Worm (Caenorhabditis elegans) whole organism, L1 larva: ENCODE measurements around the gene frpr-19.

Source experiments
- Y116A8C.19 ChIP-seq: sonication (generic microtip); optimal IDR thresholded peaks from 2 replicates; lab custom pipeline; 2016; ENCODE audit warnings: missing compliant biosample characterization, missing genetic modification characterization, borderline replicate concordance
- ceh-63 ChIP-seq: fragments of 200-800 bp; sonication (Bioruptor generic); optimal IDR thresholded peaks from 2 replicates; lab custom pipeline; 2018; ENCODE audit warnings: mild to moderate bottlenecking, missing genetic modification characterization, missing compliant biosample characterization
- ceh-8 ChIP-seq: fragments of 200-800 bp; sonication (Bioruptor generic); optimal IDR thresholded peaks from 2 replicates; lab custom pipeline; 2018; ENCODE audit warnings: mild to moderate bottlenecking, missing genetic modification characterization, moderate library complexity, missing compliant biosample characterization
- dsc-1 ChIP-seq: sonication (generic microtip); optimal IDR thresholded peaks from 2 replicates; lab custom pipeline; 2016; ENCODE audit warnings: mild to moderate bottlenecking, missing genetic modification characterization, missing compliant biosample characterization
- efl-1 ChIP-seq, 4 experiments: fragments of 150-350 bp; optimal IDR thresholded peaks in 3 of 4; peaks in 1 of 4; 1 replicate in 1 of 4; 2 replicates in 3 of 4; lab custom pipeline; 2014; ENCODE audit warnings: missing biosample characterization in 2 of 4, missing genetic modification characterization in 2 of 4, missing genetic modification reagents in 2 of 4
- elt-3 ChIP-seq, 6 experiments: fragments of 150-350 bp in 1 of 6; sonication (generic microtip); optimal IDR thresholded peaks; 2 replicates each; lab custom pipeline; 2017 to 2018; ENCODE audit warnings: missing biosample characterization in 6 of 6, missing genetic modification characterization in 6 of 6, inconsistent platforms in 1 of 6
- ets-5 ChIP-seq: fragments of 200-800 bp; sonication (Bioruptor generic); IDR thresholded peaks from 2 replicates; pipeline ENCODE4 v1.3.6; 2022; ENCODE audit warnings: missing genetic modification characterization, missing compliant biosample characterization
- fkh-10 ChIP-seq: sonication (generic microtip); optimal IDR thresholded peaks from 2 replicates; lab custom pipeline; 2017; ENCODE audit warnings: missing biosample characterization, missing genetic modification reagents, missing genetic modification characterization
- fkh-4 ChIP-seq: sonication (generic microtip); optimal IDR thresholded peaks from 2 replicates; lab custom pipeline; 2016; ENCODE audit warnings: missing compliant biosample characterization, missing genetic modification characterization, borderline replicate concordance
- fos-1 ChIP-seq: fragments of 150-350 bp; optimal IDR thresholded peaks from 2 replicates; lab custom pipeline; 2014; ENCODE audit warnings: missing biosample characterization, missing genetic modification characterization
- hlh-17 ChIP-seq: fragments of 200-800 bp; sonication (Bioruptor generic); optimal IDR thresholded peaks from 2 replicates; lab custom pipeline; 2018; ENCODE audit warnings: missing genetic modification characterization, mild to moderate bottlenecking, missing compliant biosample characterization, moderate library complexity, borderline replicate concordance
- hlh-4 ChIP-seq: sonication (generic microtip); optimal IDR thresholded peaks from 2 replicates; lab custom pipeline; 2016; ENCODE audit warnings: mild to moderate bottlenecking, missing genetic modification characterization, missing compliant biosample characterization
- hpl-2 ChIP-seq: fragments of 150-350 bp; optimal IDR thresholded peaks from 2 replicates; lab custom pipeline; 2014; ENCODE audit warnings: missing biosample characterization, missing genetic modification reagents, missing genetic modification characterization
- irx-1 ChIP-seq: sonication (generic microtip); optimal IDR thresholded peaks from 2 replicates; lab custom pipeline; 2016; ENCODE audit warnings: missing genetic modification characterization, missing compliant biosample characterization
- isw-1 ChIP-seq: fragments of 200-800 bp; sonication (Bioruptor generic); IDR thresholded peaks from 2 replicates; pipeline ENCODE4 v1.3.6; 2022; ENCODE audit warnings: missing genetic modification characterization, missing compliant biosample characterization
- lin-13 ChIP-seq: fragments of 150-350 bp; optimal IDR thresholded peaks from 2 replicates; lab custom pipeline; 2014; ENCODE audit warnings: missing biosample characterization, missing genetic modification reagents, missing genetic modification characterization
- lin-14 ChIP-seq: fragments of 200-800 bp; sonication (Bioruptor generic); optimal IDR thresholded peaks from 2 replicates; lab custom pipeline; 2018; ENCODE audit warnings: mild to moderate bottlenecking, missing genetic modification characterization, moderate library complexity, missing compliant biosample characterization
- mab-9 ChIP-seq: fragments of 200-800 bp; sonication (Bioruptor generic); IDR thresholded peaks from 2 replicates; pipeline ENCODE4 v1.3.6; 2022; ENCODE audit warnings: missing genetic modification reagents, missing genetic modification characterization, missing compliant biosample characterization
- mdl-1 ChIP-seq, 2 experiments: fragments of 150-350 bp; optimal IDR thresholded peaks; 2 replicates each; lab custom pipeline; 2014 to 2017; ENCODE audit warnings: missing biosample characterization in 2 of 2, missing genetic modification characterization in 2 of 2, inconsistent platforms in 1 of 2
- mef-2 ChIP-seq: fragments of 150-350 bp; optimal IDR thresholded peaks from 2 replicates; lab custom pipeline; 2014; ENCODE audit warnings: missing biosample characterization, missing genetic modification characterization
- nhr-11 ChIP-seq: fragments of 150-350 bp; optimal IDR thresholded peaks from 2 replicates; lab custom pipeline; 2014; ENCODE audit warnings: missing biosample characterization, missing genetic modification characterization
- nhr-47 ChIP-seq: sonication (generic microtip); optimal IDR thresholded peaks from 2 replicates; lab custom pipeline; 2016; ENCODE audit warnings: mild to moderate bottlenecking, missing genetic modification characterization, moderate library complexity, missing compliant biosample characterization
- nhr-71 ChIP-seq: sonication (generic microtip); optimal IDR thresholded peaks from 2 replicates; lab custom pipeline; 2016; ENCODE audit warnings: mild to moderate bottlenecking, missing genetic modification characterization, moderate library complexity, missing compliant biosample characterization
- nhr-77 ChIP-seq: fragments of 150-350 bp; optimal IDR thresholded peaks from 2 replicates; lab custom pipeline; 2014; ENCODE audit warnings: missing biosample characterization, missing genetic modification characterization
- nhr-84 ChIP-seq: sonication (generic microtip); optimal IDR thresholded peaks from 2 replicates; lab custom pipeline; 2017; ENCODE audit warnings: missing biosample characterization, missing genetic modification characterization
- pag-3 ChIP-seq: sonication (generic microtip); optimal IDR thresholded peaks from 2 replicates; lab custom pipeline; 2017; ENCODE audit warnings: missing genetic modification characterization, mild to moderate bottlenecking, missing compliant biosample characterization, antibody characterized with exemption, borderline replicate concordance; ENCODE audit not compliant: insufficient read depth
- pqm-1 ChIP-seq: sonication (generic microtip); optimal IDR thresholded peaks from 3 replicates; lab custom pipeline; 2017; ENCODE audit warnings: missing biosample characterization, missing genetic modification characterization
- rnt-1 ChIP-seq: sonication (generic microtip); optimal IDR thresholded peaks from 2 replicates; lab custom pipeline; 2016; ENCODE audit warnings: mild to moderate bottlenecking, missing genetic modification characterization, moderate library complexity, missing compliant biosample characterization
- snpc-4 ChIP-seq: fragments of 150-350 bp; optimal IDR thresholded peaks from 2 replicates; lab custom pipeline; 2014; ENCODE audit warnings: missing biosample characterization, missing genetic modification characterization
- tlp-1 ChIP-seq: fragments of 150-350 bp; optimal IDR thresholded peaks from 2 replicates; lab custom pipeline; 2014; ENCODE audit warnings: missing biosample characterization, missing genetic modification characterization
- unc-30 ChIP-seq: sonication (generic microtip); optimal IDR thresholded peaks from 2 replicates; lab custom pipeline; 2017; ENCODE audit warnings: missing biosample characterization, missing genetic modification characterization
- zip-4 ChIP-seq: fragments of 200-800 bp; sonication (Bioruptor generic); optimal IDR thresholded peaks from 2 replicates; lab custom pipeline; 2018; ENCODE audit warnings: mild to moderate bottlenecking, missing genetic modification characterization, moderate library complexity, missing compliant biosample characterization
- ztf-11 ChIP-seq, 2 experiments: sonication (generic microtip); optimal IDR thresholded peaks; 2 replicates each; lab custom pipeline; 2016 to 2017; ENCODE audit warnings: missing genetic modification characterization in 2 of 2, missing biosample characterization in 1 of 2, missing compliant biosample characterization in 1 of 2
- ztf-4 ChIP-seq: fragments of 150-350 bp; optimal IDR thresholded peaks from 2 replicates; lab custom pipeline; 2014; ENCODE audit warnings: missing biosample characterization, missing genetic modification characterization

Gene frpr-19

ce11 chrIV:1758595-1758994 is 22.9 kb downstream of the frpr-19 start (continued):
- TF ChIP-seq tlp-1 (tag; lab: Kevin White, UChicago) (no peak), ceh-63 (GFP tag; lab: Kevin White, UChicago) (no peak), nhr-84 (tag; lab: Kevin White, UChicago) (no peak), hpl-2 (GFP tag; lab: Kevin White, UChicago) (no peak), nhr-77 (no peak), ets-5 (GFP tag; lab: Robert Waterston, UW) (no peak), ztf-4 (tag; lab: Kevin White, UChicago) (peak; percentile 16), nhr-71 (tag; lab: Kevin White, UChicago) (peak; percentile 63)
- TF ChIP-seq, all 84 proteins: peak for 9

- TF ChIP-seq pqm-1 (tag; lab: Kevin White, UChicago) (no peak), hlh-4 (tag; lab: Kevin White, UChicago) (no peak), ztf-4 (tag; lab: Kevin White, UChicago) (no peak), mab-9 (GFP tag; lab: Robert Waterston, UW) (no peak), fkh-4 (tag; lab: Kevin White, UChicago) (no peak), tlp-1 (tag; lab: Kevin White, UChicago) (no peak), nhr-47 (tag; lab: Kevin White, UChicago) (no peak), fkh-10 (GFP tag; lab: Kevin White, UChicago) (no peak), fos-1 (tag; lab: Kevin White, UChicago) (no peak), hlh-17 (no peak), unc-30 (no peak), ztf-11 (tag; optimal IDR thresholded peaks at IDR 0.05; lab: Kevin White, UChicago) (no peak), elt-3 (tag; optimal IDR thresholded peaks at IDR 0.05; lab: Kevin White, UChicago) (no peak), lin-13 (no peak), Y116A8C.19 (no peak), mdl-1 (tag; optimal IDR thresholded peaks at IDR 0.05; lab: Kevin White, UChicago) (no peak), dsc-1 (tag; lab: Kevin White, UChicago) (no peak), ets-5 (GFP tag; lab: Robert Waterston, UW) (no peak), isw-1 (GFP tag; lab: Robert Waterston, UW) (no peak)
Observed at ce11 chrIV:1753481-1753880, 28.0 kb downstream of the frpr-19 start, which contains the start of gene Y41D4A.3. Gene Y41D4A.3, plus strand, starts transcription at chrIV:1753781.

ce11 chrIV:1752480-1752879 is 29.0 kb downstream of the frpr-19 start:
- no peak for TF ChIP-seq efl-1 (optimal IDR thresholded peaks at IDR 0.05; lab: Kevin White, UChicago)
- peak in 1 of 2 experiments; percentile 18 for TF ChIP-seq efl-1 (GFP tag; optimal IDR thresholded peaks at IDR 0.05 in 1 of 2; lab: Kevin White, UChicago)
- no peak for TF ChIP-seq rnt-1 (tag; lab: Kevin White, UChicago)

ce11 chrIV:1751243-1751642 is 30.2 kb downstream of the frpr-19 start:
- TF ChIP-seq snpc-4 (tag; lab: Kevin White, UChicago) = no peak
- TF ChIP-seq mef-2 = no peak
- TF ChIP-seq pag-3 (tag; lab: Kevin White, UChicago) = no peak
- no peak for TF ChIP-seq fkh-4 (tag; lab: Kevin White, UChicago)
- no peak for TF ChIP-seq zip-4 (GFP tag; lab: Kevin White, UChicago)
- TF ChIP-seq ceh-8 (GFP tag; lab: Kevin White, UChicago) = no peak
- no peak for TF ChIP-seq nhr-11 (tag; lab: Kevin White, UChicago)
- peak; percentile 34 for TF ChIP-seq lin-14 (GFP tag; lab: Kevin White, UChicago)
- TF ChIP-seq irx-1 = no peak
